Fruit fly (Drosophila melanogaster) whole organism, prepupa: Measurements from ENCODE around the gene CG31627.

Experiments
- Blimp-1 ChIP-seq: fragments of 200-800 bp; sonication (Bioruptor generic); optimal IDR thresholded peaks from 3 replicates; lab custom pipeline; 2017; ENCODE audit warnings: missing biosample characterization, missing genetic modification characterization, mild to moderate bottlenecking, moderate library complexity, missing genetic modification reagents
- CG11294 ChIP-seq: fragments of 200-800 bp; sonication (Bioruptor generic); IDR thresholded peaks from 2 replicates; pipeline ENCODE4 v1.3.6; 2022; ENCODE audit warnings: missing biosample characterization, missing genetic modification characterization
- CG15336 ChIP-seq: fragments of 200-800 bp; sonication (Bioruptor generic); IDR thresholded peaks from 2 replicates; pipeline ENCODE4 v1.3.6; 2022; ENCODE audit warnings: missing biosample characterization, missing genetic modification characterization
- CG1621 ChIP-seq: fragments of 200-800 bp; sonication (Bioruptor generic); optimal IDR thresholded peaks from 3 replicates; lab custom pipeline; 2018; ENCODE audit warnings: missing biosample characterization, mild to moderate bottlenecking, missing genetic modification characterization
- CG16779 ChIP-seq: fragments of 200-800 bp; sonication (Bioruptor generic); optimal IDR thresholded peaks from 3 replicates; lab custom pipeline; 2017; ENCODE audit warnings: missing biosample characterization, mild to moderate bottlenecking, missing genetic modification characterization
- CG6163 ChIP-seq: fragments of 200-800 bp; sonication (Bioruptor generic); IDR thresholded peaks from 3 replicates; pipeline ENCODE4 v1.3.6; 2022; ENCODE audit warnings: missing biosample characterization, missing genetic modification characterization
- CG6276 ChIP-seq: fragments of 200-800 bp; sonication (Bioruptor generic); optimal IDR thresholded peaks from 2 replicates; lab custom pipeline; 2017; ENCODE audit warnings: missing biosample characterization, mild to moderate bottlenecking, missing genetic modification characterization
- CG6808 ChIP-seq: fragments of 200-800 bp; sonication (Bioruptor generic); optimal IDR thresholded peaks from 3 replicates; lab custom pipeline; 2017; ENCODE audit warnings: missing biosample characterization, missing genetic modification characterization, mild to moderate bottlenecking, moderate library complexity, missing genetic modification reagents
- CG6854 ChIP-seq: fragments of 200-800 bp; sonication (Bioruptor generic); optimal IDR thresholded peaks from 2 replicates; lab custom pipeline; 2017; ENCODE audit warnings: missing biosample characterization, mild to moderate bottlenecking, missing genetic modification characterization
- CG7368 ChIP-seq: fragments of 200-800 bp; sonication (Bioruptor generic); optimal IDR thresholded peaks from 3 replicates; lab custom pipeline; 2016; ENCODE audit warnings: missing biosample characterization, missing genetic modification characterization
- CG8119 ChIP-seq: fragments of 200-800 bp; sonication (Bioruptor generic); IDR thresholded peaks from 3 replicates; pipeline ENCODE4 v1.3.6; 2022; ENCODE audit warnings: missing biosample characterization, missing genetic modification characterization
- CG8632 ChIP-seq: fragments of 200-800 bp; sonication (Bioruptor generic); optimal IDR thresholded peaks from 3 replicates; lab custom pipeline; 2016; ENCODE audit warnings: missing biosample characterization, missing genetic modification characterization
- CG9139 ChIP-seq: fragments of 200-800 bp; sonication (Bioruptor generic); optimal IDR thresholded peaks from 3 replicates; lab custom pipeline; 2017; ENCODE audit warnings: missing biosample characterization, mild to moderate bottlenecking, missing genetic modification characterization
- Eip78C ChIP-seq: fragments of 200-800 bp; sonication (Bioruptor generic); peaks from one replicate; lab custom pipeline; 2016; ENCODE audit warnings: missing biosample characterization, missing genetic modification characterization
- Ets96B ChIP-seq: fragments of 200-800 bp; optimal IDR thresholded peaks from 2 replicates; lab custom pipeline; 2019; ENCODE audit warnings: missing biosample characterization, mild to moderate bottlenecking, missing genetic modification characterization, moderate library complexity
- Met ChIP-seq: fragments of 200-800 bp; sonication (Bioruptor generic); optimal IDR thresholded peaks from 3 replicates; lab custom pipeline; 2016; ENCODE audit warnings: missing biosample characterization, missing genetic modification characterization
- Sox14 ChIP-seq: fragments of 200-800 bp; sonication (Bioruptor generic); optimal IDR thresholded peaks from 3 replicates; lab custom pipeline; 2016; ENCODE audit warnings: missing biosample characterization, missing genetic modification characterization
- achi ChIP-seq: fragments of 200-800 bp; sonication (Bioruptor generic); optimal IDR thresholded peaks from 3 replicates; lab custom pipeline; 2016; ENCODE audit warnings: missing biosample characterization, missing genetic modification characterization
- acj6 ChIP-seq: fragments of 200-800 bp; sonication (Bioruptor generic); optimal IDR thresholded peaks from 3 replicates; lab custom pipeline; 2016; ENCODE audit warnings: missing biosample characterization, missing genetic modification characterization
- dsx ChIP-seq: fragments of 200-800 bp; optimal IDR thresholded peaks from 3 replicates; lab custom pipeline; 2019; ENCODE audit warnings: missing biosample characterization, mild to moderate bottlenecking, missing genetic modification characterization, moderate library complexity; ENCODE audit not compliant: poor library complexity, severe bottlenecking
- eg ChIP-seq: fragments of 200-800 bp; sonication (Bioruptor generic); IDR thresholded peaks from 3 replicates; pipeline ENCODE4 v1.3.6; 2022; ENCODE audit warnings: missing biosample characterization, missing genetic modification characterization
- fd59A ChIP-seq: fragments of 200-800 bp; sonication (Bioruptor generic); optimal IDR thresholded peaks from 2 replicates; lab custom pipeline; 2017; ENCODE audit warnings: missing biosample characterization, mild to moderate bottlenecking, missing genetic modification characterization, missing genetic modification reagents
- fd85E ChIP-seq: fragments of 200-800 bp; sonication (Bioruptor generic); optimal IDR thresholded peaks from 3 replicates; lab custom pipeline; 2016; ENCODE audit warnings: missing biosample characterization, missing genetic modification characterization
- fkh ChIP-seq: fragments of 200-800 bp; sonication (Bioruptor generic); optimal IDR thresholded peaks from 3 replicates; lab custom pipeline; 2017; ENCODE audit warnings: missing biosample characterization, mild to moderate bottlenecking, missing genetic modification characterization, moderate library complexity
- net ChIP-seq: fragments of 200-800 bp; sonication (Bioruptor generic); optimal IDR thresholded peaks from 3 replicates; lab custom pipeline; 2016; ENCODE audit warnings: missing biosample characterization, missing genetic modification characterization
- pdm3 ChIP-seq: fragments of 200-800 bp; sonication (Bioruptor generic); optimal IDR thresholded peaks from 3 replicates; lab custom pipeline; 2016; ENCODE audit warnings: missing biosample characterization, missing genetic modification characterization
- salr ChIP-seq, 2 experiments: fragments of 200-800 bp; sonication (Bioruptor generic); optimal IDR thresholded peaks; 3 replicates each; lab custom pipeline; 2016 to 2018; ENCODE audit warnings: missing biosample characterization in 2 of 2, missing genetic modification characterization in 2 of 2, mild to moderate bottlenecking in 1 of 2
- spab ChIP-seq: fragments of 200-800 bp; sonication (Bioruptor generic); optimal IDR thresholded peaks from 2 replicates; lab custom pipeline; 2017; ENCODE audit warnings: missing biosample characterization, mild to moderate bottlenecking, missing genetic modification characterization, missing genetic modification reagents
- ss ChIP-seq, 2 experiments: fragments of 200-800 bp; sonication (Bioruptor generic); optimal IDR thresholded peaks; 2 replicates in 1 of 2; 3 replicates in 1 of 2; lab custom pipeline; 2017 to 2018; ENCODE audit warnings: mild to moderate bottlenecking in 2 of 2, missing biosample characterization in 2 of 2, missing genetic modification characterization in 2 of 2, moderate library complexity in 1 of 2
- svp ChIP-seq: fragments of 200-800 bp; sonication (Bioruptor generic); peaks from one replicate; lab custom pipeline; 2016; ENCODE audit warnings: missing biosample characterization, missing genetic modification characterization
- vri ChIP-seq: fragments of 200-800 bp; sonication (Bioruptor generic); optimal IDR thresholded peaks from 3 replicates; lab custom pipeline; 2016; ENCODE audit warnings: missing biosample characterization, mild to moderate bottlenecking, missing genetic modification characterization

The CG31627 gene

DNA sequence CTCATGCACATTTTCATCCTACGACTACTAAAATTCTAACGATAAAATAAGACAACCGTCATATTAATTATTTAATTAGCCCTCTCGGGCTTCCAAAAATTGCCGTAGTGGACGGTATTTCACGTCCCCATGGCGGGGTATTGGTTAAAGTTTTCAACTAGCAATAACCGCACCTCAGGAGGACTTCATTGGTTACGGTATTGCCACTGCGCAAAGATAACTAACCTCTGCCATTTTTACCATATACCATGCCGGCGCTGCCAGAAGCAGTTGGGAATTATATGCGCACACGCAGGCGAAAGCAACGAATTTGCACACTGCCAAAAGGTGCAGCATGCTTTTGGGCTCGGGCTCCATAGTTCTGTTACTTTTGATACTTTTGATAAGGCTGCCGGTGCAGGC is 41.9 kb downstream of the CG31627 start (continued):
- no peak for TF ChIP-seq fd59A (GFP tag; lab: Kevin White, UChicago)
- TF ChIP-seq Blimp-1: no peak
- no peak for TF ChIP-seq CG7368 (GFP tag; lab: Kevin White, UChicago)
- TF ChIP-seq Eip78C: peak; percentile 75
- peak; percentile 43 for TF ChIP-seq pdm3 (GFP tag; lab: Kevin White, UChicago)
- TF ChIP-seq Sox14: peak; percentile 43
- no peak for TF ChIP-seq acj6 (GFP tag; lab: Kevin White, UChicago)
- TF ChIP-seq Met (GFP tag; lab: Kevin White, UChicago): peak; percentile 46
- TF ChIP-seq fd85E (GFP tag; lab: Kevin White, UChicago): no peak
- no peak for TF ChIP-seq salr (GFP tag; optimal IDR thresholded peaks at IDR 0.05; lab: Kevin White, UChicago)
- no peak for TF ChIP-seq CG6854 (GFP tag; lab: Kevin White, UChicago)
- no peak for TF ChIP-seq CG9139 (GFP tag; lab: Kevin White, UChicago)

- peak; percentile 52 for TF ChIP-seq CG1621 (tag; lab: Kevin White, UChicago)
- TF ChIP-seq Sox14: no peak
- TF ChIP-seq CG8632 (GFP tag; lab: Kevin White, UChicago): no peak
- TF ChIP-seq CG7368 (GFP tag; lab: Kevin White, UChicago): no peak
- no peak for TF ChIP-seq spab (GFP tag; lab: Kevin White, UChicago)
- peak; percentile 24 for TF ChIP-seq dsx (GFP tag; lab: Kevin White, UChicago)
- TF ChIP-seq svp: peak; percentile 72
- no peak for TF ChIP-seq achi (GFP tag; lab: Kevin White, UChicago)
- TF ChIP-seq, all 60 proteins: peak for 3
Measured at dm6 chr2L:21218240-21218911, 45.4 kb downstream of the CG31627 start, which contains the start of gene CG8679. TSS of gene CG8679 (minus strand) at chr2L:21218544.

dm6 chr2L:21218912-21219246 is 45.9 kb downstream of the CG31627 start:
- TF ChIP-seq vri: peak; percentile 5
- TF ChIP-seq CG8119 (GFP tag; lab: Robert Waterston, UW): no peak
- peak; percentile 82 for TF ChIP-seq fkh (GFP tag; lab: Kevin White, UChicago)

dm6 chr2L:21219640-21220085 is 46.6 kb downstream of the CG31627 start:
- peak; percentile 84 for TF ChIP-seq Eip78C
- TF ChIP-seq eg (GFP tag; lab: Robert Waterston, UW): 0 out of 3 replicates have a peak, but pooled peaks have one; percentile 56
- peak; percentile 86 for TF ChIP-seq svp
- peak; percentile 16 for TF ChIP-seq CG6808
- TF ChIP-seq CG15336: 0 out of 2 replicates have a peak, but pooled peaks have one; percentile 20
- TF ChIP-seq ss (GFP tag; optimal IDR thresholded peaks at IDR 0.05; lab: Kevin White, UChicago): peak; percentile 19 to 26
- peak; percentile 65 for TF ChIP-seq vri
- TF ChIP-seq CG6276 (GFP tag; lab: Kevin White, UChicago): no peak
- TF ChIP-seq CG6163 (GFP tag; lab: Robert Waterston, UW): 0 out of 3 replicates have a peak, but pooled peaks have one; percentile 11
- TF ChIP-seq CG9139 (GFP tag; lab: Kevin White, UChicago): peak; percentile 16
- peak; percentile 68 for TF ChIP-seq Sox14
- TF ChIP-seq Met (GFP tag; lab: Kevin White, UChicago): no peak
- TF ChIP-seq Ets96B (tag; lab: Kevin White, UChicago): no peak
- peak; percentile 20 for TF ChIP-seq net (GFP tag; lab: Kevin White, UChicago)
- TF ChIP-seq, all 60 proteins: peak for 11

DNA sequence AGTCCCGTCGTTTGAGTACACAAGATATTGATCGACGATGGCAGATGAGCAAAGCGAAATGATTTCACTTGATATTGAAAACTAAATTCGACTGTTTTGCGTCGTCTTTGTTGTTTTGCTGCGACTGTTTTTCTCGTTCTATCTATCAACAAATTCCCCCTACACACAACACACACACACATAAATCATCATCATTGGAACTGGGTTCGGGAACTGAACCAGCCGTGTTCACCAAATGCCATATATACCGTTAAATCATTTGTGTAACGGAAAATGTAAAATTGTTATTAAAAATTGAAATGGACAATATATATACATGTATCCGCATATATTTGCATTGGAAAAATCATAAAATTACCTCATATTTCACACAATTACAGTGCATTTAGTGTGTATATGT is 47.4 kb downstream of the CG31627 start, which contains the start of gene Atg18b:
TSS of gene Atg18b (minus strand) at position 177 of the 400 bp plus-strand sequence.
- TF ChIP-seq CG16779 (tag; lab: Kevin White, UChicago): no peak
- peak; percentile 33 for TF ChIP-seq Blimp-1
- no peak for TF ChIP-seq CG11294 (GFP tag; lab: Robert Waterston, UW)
